Worm (Caenorhabditis elegans) whole organism, L2 larva: Measurements from ENCODE around the gene C05D10.4.

Experiments
- C34F6.9 ChIP-seq: fragments of 150-350 bp; optimal IDR thresholded peaks from 2 replicates; lab custom pipeline; 2014; ENCODE audit warnings: missing biosample characterization, missing genetic modification characterization
- F13H6.1 ChIP-seq: sonication (generic microtip); optimal IDR thresholded peaks from 2 replicates; lab custom pipeline; 2016; ENCODE audit warnings: missing genetic modification characterization, missing compliant biosample characterization
- R02D3.7 ChIP-seq: fragments of 150-350 bp; optimal IDR thresholded peaks from 2 replicates; lab custom pipeline; 2014; ENCODE audit warnings: missing biosample characterization, missing genetic modification characterization
- Y55F3AM.14 ChIP-seq: fragments of 200-800 bp; sonication (Bioruptor generic); optimal IDR thresholded peaks from 2 replicates; lab custom pipeline; 2018; ENCODE audit warnings: mild to moderate bottlenecking, missing genetic modification characterization, missing compliant biosample characterization
- ZK546.5 ChIP-seq: sonication (generic microtip); optimal IDR thresholded peaks from 2 replicates; lab custom pipeline; 2017; ENCODE audit warnings: missing biosample characterization, missing genetic modification characterization
- blmp-1 ChIP-seq: sonication (generic microtip); optimal IDR thresholded peaks from 2 replicates; lab custom pipeline; 2017; ENCODE audit warnings: missing genetic modification characterization, mild to moderate bottlenecking, missing compliant biosample characterization, antibody characterized with exemption, moderate library complexity; ENCODE audit not compliant: insufficient read depth
- ceh-16 ChIP-seq: fragments of 150-350 bp; optimal IDR thresholded peaks from 2 replicates; lab custom pipeline; 2014; ENCODE audit warnings: missing biosample characterization, missing genetic modification characterization
- crh-2 ChIP-seq: sonication (generic microtip); optimal IDR thresholded peaks from 2 replicates; lab custom pipeline; 2017; ENCODE audit warnings: missing biosample characterization, missing genetic modification characterization
- dmd-4 ChIP-seq: sonication (generic microtip); optimal IDR thresholded peaks from 2 replicates; lab custom pipeline; 2017; ENCODE audit warnings: missing biosample characterization, missing genetic modification characterization
- egl-27 ChIP-seq: sonication (generic microtip); optimal IDR thresholded peaks from 3 replicates; lab custom pipeline; 2017; ENCODE audit warnings: missing biosample characterization, missing genetic modification reagents, missing genetic modification characterization
- elt-1 ChIP-seq: fragments of 150-350 bp; optimal IDR thresholded peaks from 2 replicates; lab custom pipeline; 2014; ENCODE audit warnings: missing biosample characterization, missing genetic modification characterization
- elt-3 ChIP-seq: sonication (generic microtip); optimal IDR thresholded peaks from 2 replicates; lab custom pipeline; 2017; ENCODE audit warnings: missing biosample characterization, missing genetic modification characterization
- fos-1 ChIP-seq: fragments of 150-350 bp; optimal IDR thresholded peaks from 2 replicates; lab custom pipeline; 2014; ENCODE audit warnings: missing biosample characterization, missing genetic modification characterization
- lin-11 ChIP-seq: fragments of 150-350 bp; sonication (generic microtip); optimal IDR thresholded peaks from 2 replicates; lab custom pipeline; 2014; ENCODE audit warnings: missing biosample characterization, missing genetic modification characterization, inconsistent platforms, mixed read lengths
- lin-13 ChIP-seq: fragments of 150-350 bp; optimal IDR thresholded peaks from 2 replicates; lab custom pipeline; 2014; ENCODE audit warnings: missing biosample characterization, missing genetic modification reagents, missing genetic modification characterization
- lin-39 ChIP-seq: fragments of 150-350 bp; optimal IDR thresholded peaks from 2 replicates; lab custom pipeline; 2014; ENCODE audit warnings: missing biosample characterization, missing genetic modification reagents, missing genetic modification characterization
- lsy-2 ChIP-seq, 2 experiments: fragments of 150-350 bp in 1 of 2; sonication (generic microtip) in 1 of 2; optimal IDR thresholded peaks; 2 replicates each; lab custom pipeline; 2014 to 2017; ENCODE audit warnings: missing biosample characterization in 2 of 2, missing genetic modification characterization in 2 of 2
- mab-5 ChIP-seq: fragments of 150-350 bp; optimal IDR thresholded peaks from 2 replicates; lab custom pipeline; 2014; ENCODE audit warnings: missing biosample characterization, missing genetic modification characterization
- mdl-1 ChIP-seq, 2 experiments: fragments of 150-350 bp in 1 of 2; sonication (generic microtip) in 1 of 2; optimal IDR thresholded peaks; 2 replicates each; lab custom pipeline; 2017; ENCODE audit warnings: missing biosample characterization in 2 of 2, missing genetic modification characterization in 2 of 2
- nhr-10 ChIP-seq: sonication (generic microtip); optimal IDR thresholded peaks from 2 replicates; lab custom pipeline; 2017; ENCODE audit warnings: missing biosample characterization, missing genetic modification characterization
- nhr-11 ChIP-seq: fragments of 150-350 bp; optimal IDR thresholded peaks from 2 replicates; lab custom pipeline; 2014; ENCODE audit warnings: missing biosample characterization, missing genetic modification characterization
- nhr-129 ChIP-seq: fragments of 150-350 bp; optimal IDR thresholded peaks from 2 replicates; lab custom pipeline; 2014; ENCODE audit warnings: missing biosample characterization, missing genetic modification characterization
- nhr-23 ChIP-seq: fragments of 150-350 bp; optimal IDR thresholded peaks from 2 replicates; lab custom pipeline; 2014; ENCODE audit warnings: missing biosample characterization, missing genetic modification reagents, missing genetic modification characterization
- nhr-25 ChIP-seq: fragments of 150-350 bp; sonication (generic microtip); optimal IDR thresholded peaks from 3 replicates; lab custom pipeline; 2014; ENCODE audit warnings: missing biosample characterization, missing genetic modification characterization
- nhr-6 ChIP-seq: fragments of 150-350 bp; optimal IDR thresholded peaks from 2 replicates; lab custom pipeline; 2014; ENCODE audit warnings: missing biosample characterization, missing genetic modification characterization
- peb-1 ChIP-seq: fragments of 150-350 bp; optimal IDR thresholded peaks from 2 replicates; lab custom pipeline; 2014; ENCODE audit warnings: missing biosample characterization, missing genetic modification characterization
- sem-4 ChIP-seq: fragments of 150-350 bp; optimal IDR thresholded peaks from 2 replicates; lab custom pipeline; 2014; ENCODE audit warnings: missing biosample characterization, missing genetic modification reagents, missing genetic modification characterization
- skn-1 ChIP-seq: sonication (generic microtip); optimal IDR thresholded peaks from 2 replicates; lab custom pipeline; 2017; ENCODE audit warnings: missing biosample characterization, missing genetic modification characterization
- sma-3 ChIP-seq: sonication (generic microtip); optimal IDR thresholded peaks from 2 replicates; lab custom pipeline; 2016; ENCODE audit warnings: missing genetic modification reagents, missing genetic modification characterization, missing compliant biosample characterization
- sma-9 ChIP-seq, 2 experiments: fragments of 150-350 bp in 1 of 2; sonication (generic microtip) in 1 of 2; optimal IDR thresholded peaks; 2 replicates each; lab custom pipeline; 2014 to 2016; ENCODE audit warnings: missing genetic modification characterization in 2 of 2, mild to moderate bottlenecking in 1 of 2, missing biosample characterization in 1 of 2, missing compliant biosample characterization in 1 of 2, missing genetic modification reagents in 1 of 2, moderate library complexity in 1 of 2
- snpc-4 ChIP-seq: fragments of 150-350 bp; optimal IDR thresholded peaks from 2 replicates; lab custom pipeline; 2014; ENCODE audit warnings: missing biosample characterization, missing genetic modification characterization
- zag-1 ChIP-seq: fragments of 150-350 bp; optimal IDR thresholded peaks from 2 replicates; lab custom pipeline; 2014; ENCODE audit warnings: missing biosample characterization, missing genetic modification characterization
- ztf-1 ChIP-seq: fragments of 200-800 bp; sonication (Bioruptor generic); conservative IDR thresholded peaks from 2 replicates; pipeline ENCODE4 v1.3.6; 2022; ENCODE audit warnings: missing genetic modification characterization, missing compliant biosample characterization
- ztf-4 ChIP-seq: fragments of 150-350 bp; optimal IDR thresholded peaks from 2 replicates; lab custom pipeline; 2014; ENCODE audit warnings: missing biosample characterization, missing genetic modification characterization

C05D10.4 gene

DNA sequence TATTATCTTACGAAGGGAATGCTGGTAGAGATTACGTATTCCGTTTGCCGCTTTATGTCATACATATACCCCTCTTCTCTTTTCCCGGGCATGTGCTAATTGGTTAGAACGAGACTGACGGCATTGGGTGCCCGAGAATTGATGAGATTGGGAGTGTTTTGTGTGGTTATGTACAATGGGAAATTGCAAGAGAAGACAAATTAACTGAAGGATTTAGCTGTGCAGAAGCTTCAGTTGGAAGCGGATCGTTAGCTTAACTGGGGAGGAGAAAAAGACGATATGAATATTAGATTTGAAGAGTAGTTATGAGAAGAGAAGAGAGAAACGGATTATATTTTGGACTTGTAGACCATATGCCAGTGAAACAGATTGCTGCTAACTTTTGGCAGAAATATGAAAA is 7.5 kb upstream of the C05D10.4 start:
- TF ChIP-seq nhr-11 (tag; lab: Kevin White, UChicago), result no peak
- no peak for TF ChIP-seq ztf-4 (tag; lab: Kevin White, UChicago)
- TF ChIP-seq R02D3.7 (tag; lab: Kevin White, UChicago), result no peak
- TF ChIP-seq lin-13, result no peak
- no peak for TF ChIP-seq sma-3 (GFP tag; lab: Kevin White, UChicago)
- no peak for TF ChIP-seq ZK546.5 (tag; lab: Kevin White, UChicago)
- no peak for TF ChIP-seq nhr-23 (tag; lab: Kevin White, UChicago)
- no peak for TF ChIP-seq blmp-1 (tag; lab: Kevin White, UChicago)
- TF ChIP-seq Y55F3AM.14 (GFP tag; lab: Kevin White, UChicago), result no peak
- no peak for TF ChIP-seq mdl-1 (tag; optimal IDR thresholded peaks at IDR 0.05; lab: Kevin White, UChicago)
- TF ChIP-seq peb-1, result no peak
- no peak for TF ChIP-seq lin-39 (tag; lab: Kevin White, UChicago)
- TF ChIP-seq F13H6.1 (tag; lab: Kevin White, UChicago), result no peak
- no peak for TF ChIP-seq nhr-129 (tag; lab: Kevin White, UChicago)
- TF ChIP-seq dmd-4, result no peak
- TF ChIP-seq, all 48 proteins: peak for 0

DNA sequence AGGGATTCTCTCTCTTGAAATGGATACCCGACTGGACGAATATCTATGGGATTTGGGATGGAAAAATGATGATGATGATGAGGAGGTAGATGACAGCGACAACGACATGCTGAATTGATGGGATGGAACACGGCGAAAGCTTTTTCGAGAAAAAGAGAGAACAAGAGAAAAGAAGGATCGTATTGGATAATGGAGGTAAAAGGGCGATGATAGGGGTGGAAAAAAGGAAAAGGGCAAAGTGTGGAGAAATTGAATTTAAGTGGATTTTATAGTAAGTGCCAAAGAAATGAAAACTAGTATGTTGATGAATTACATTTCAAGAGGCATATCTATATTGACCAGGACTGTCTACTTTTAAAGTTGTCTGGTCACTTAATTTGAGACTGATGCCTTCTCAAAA is 3.2 kb upstream of the C05D10.4 start:
- TF ChIP-seq zag-1, result no peak
- no peak for TF ChIP-seq R02D3.7 (tag; lab: Kevin White, UChicago)
- TF ChIP-seq ceh-16 (tag; lab: Kevin White, UChicago), result no peak
- no peak for TF ChIP-seq nhr-129 (tag; lab: Kevin White, UChicago)
- TF ChIP-seq sma-3 (GFP tag; lab: Kevin White, UChicago), result no peak
- no peak for TF ChIP-seq elt-3 (tag; lab: Kevin White, UChicago)
- no peak for TF ChIP-seq snpc-4
- no peak for TF ChIP-seq lsy-2 (tag; optimal IDR thresholded peaks at IDR 0.05; lab: Kevin White, UChicago)
- no peak for TF ChIP-seq nhr-23 (tag; lab: Kevin White, UChicago)
- TF ChIP-seq blmp-1 (tag; lab: Kevin White, UChicago), result no peak
- TF ChIP-seq fos-1 (tag; lab: Kevin White, UChicago), result no peak
- TF ChIP-seq, all 48 proteins: peak for 0

DNA sequence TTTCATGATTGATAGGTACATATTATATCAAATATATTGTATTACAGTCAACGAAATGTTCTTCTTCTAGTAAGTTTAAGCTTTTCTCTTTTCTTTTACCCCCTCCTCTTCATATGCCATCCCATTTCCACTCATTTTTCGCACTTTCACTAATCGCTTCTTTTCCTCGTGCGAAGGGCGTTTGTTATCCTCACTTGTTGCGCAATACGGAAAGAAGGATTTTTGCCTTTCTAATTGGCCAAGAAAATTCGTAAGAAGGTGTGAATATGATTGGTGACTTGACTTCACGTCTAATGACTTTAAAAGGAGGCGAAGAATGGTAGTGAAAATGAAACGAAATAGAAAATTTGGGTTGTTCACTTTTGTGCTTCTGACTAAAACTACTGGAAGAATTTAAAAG is 7.0 kb downstream of the C05D10.4 start:
- no peak for TF ChIP-seq ztf-1 (GFP tag; lab: Robert Waterston, UW)
- peak; percentile 25 for TF ChIP-seq blmp-1 (tag; lab: Kevin White, UChicago)

DNA sequence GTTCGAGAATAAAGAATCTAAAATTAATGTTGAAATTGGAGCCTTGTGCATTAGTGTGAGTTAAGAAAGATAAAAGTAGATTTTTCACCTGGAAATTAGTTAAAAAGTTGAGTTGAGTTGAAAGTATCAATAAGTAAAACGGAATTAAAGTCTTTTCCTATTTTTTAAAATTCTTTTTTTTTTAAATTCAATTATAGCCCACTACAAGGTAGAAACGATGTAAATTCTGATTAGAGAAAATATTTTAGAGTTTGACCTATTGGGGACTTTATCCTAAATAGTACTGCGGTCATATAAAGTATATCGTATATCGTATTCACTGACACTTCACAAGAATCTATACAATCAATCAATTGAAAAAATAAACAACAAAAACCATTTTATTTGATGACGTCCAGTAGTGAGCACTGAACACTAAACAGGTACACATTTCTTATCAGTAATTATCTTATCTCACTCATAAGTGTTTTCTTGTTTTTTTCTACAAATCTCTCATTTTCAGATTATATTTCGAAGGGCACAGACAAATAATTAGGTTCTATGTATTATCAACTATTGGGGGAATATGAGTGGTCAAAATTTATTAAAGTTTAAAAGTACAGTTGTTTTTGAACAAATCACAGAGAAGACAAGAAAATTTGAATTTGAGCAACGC is 14.8 kb downstream of the C05D10.4 start, which contains the start of gene wht-1:
wht-1 (minus strand) TSS at position 51 of the 655 bp plus-strand sequence.
- no peak for TF ChIP-seq F13H6.1 (tag; lab: Kevin White, UChicago)
- TF ChIP-seq fos-1 (tag; lab: Kevin White, UChicago), result peak; percentile 52
- peak; percentile 65 for TF ChIP-seq skn-1 (tag; lab: Kevin White, UChicago)
- peak; percentile 6 for TF ChIP-seq crh-2 (tag; lab: Kevin White, UChicago)
- no peak for TF ChIP-seq egl-27 (tag; lab: Kevin White, UChicago)
- TF ChIP-seq nhr-6, result no peak

DNA sequence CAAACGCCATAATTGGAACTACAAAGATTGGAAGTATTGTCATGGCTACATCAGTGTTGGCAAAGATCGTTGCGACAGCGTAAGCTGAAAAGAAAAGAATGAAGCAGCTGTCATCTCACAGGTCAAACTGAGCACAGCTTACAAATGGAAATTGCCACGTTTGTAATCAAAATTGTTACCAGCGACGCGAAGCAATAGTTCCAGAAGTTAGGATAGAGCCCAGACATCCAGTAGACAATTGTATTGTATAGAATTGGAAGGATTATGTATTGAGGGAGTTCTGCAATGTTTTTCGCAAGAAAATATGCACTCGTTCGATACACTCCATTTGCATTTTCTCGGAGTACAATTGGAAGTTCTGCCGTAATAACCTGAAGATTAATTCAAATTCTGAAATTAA is 17.4 kb downstream of the C05D10.4 start:
- TF ChIP-seq elt-1 (no peak), sma-3 (GFP tag; lab: Kevin White, UChicago) (no peak), mab-5 (no peak), nhr-25 (tag; lab: Kevin White, UChicago) (no peak), nhr-23 (tag; lab: Kevin White, UChicago) (no peak), ceh-16 (tag; lab: Kevin White, UChicago) (no peak), nhr-11 (tag; lab: Kevin White, UChicago) (no peak), egl-27 (tag; lab: Kevin White, UChicago) (no peak), F13H6.1 (tag; lab: Kevin White, UChicago) (no peak), C34F6.9 (tag; lab: Kevin White, UChicago) (no peak), nhr-10 (no peak), sma-9 (GFP tag; optimal IDR thresholded peaks at IDR 0.05; lab: Kevin White, UChicago) (no peak), sma-9 (tag; optimal IDR thresholded peaks at IDR 0.05; lab: Kevin White, UChicago) (no peak), sem-4 (tag; lab: Kevin White, UChicago) (no peak), ztf-1 (GFP tag; lab: Robert Waterston, UW) (no peak), lin-11 (tag; lab: Kevin White, UChicago) (no peak)
